Fruit fly (Drosophila melanogaster): ENCODE measurements around the gene CG15422.

CG15422 gene

dm6 chr2L:4030236-4030943 is 25.6 kb downstream of the CG15422 start (continued):
- TF ChIP-seq vri (GFP tag; optimal IDR thresholded peaks at IDR 0.05) (peak; percentile 13), CG6276 (GFP tag; optimal IDR thresholded peaks at IDR 0.05) (peak; percentile 95), fd59A (GFP tag; optimal IDR thresholded peaks at IDR 0.05) (peak; percentile 55), CG4318 (GFP tag; optimal IDR thresholded peaks at IDR 0.05) (peak; percentile 96), Met (GFP tag; optimal IDR thresholded peaks at IDR 0.05) (peak; percentile 33), Sox15 (GFP tag; optimal IDR thresholded peaks at IDR 0.05) (no peak), CG6163 (GFP tag; IDR thresholded peaks at IDR 0.05) (peak; percentile 97), Ets21C (GFP tag; optimal IDR thresholded peaks at IDR 0.05) (peak; percentile 27), CG31627 (GFP tag; optimal IDR thresholded peaks at IDR 0.05) (peak; percentile 40), CG10631 (GFP tag; optimal IDR thresholded peaks at IDR 0.05) (peak; percentile 87), Eip93F (GFP tag; optimal IDR thresholded peaks at IDR 0.05) (no peak), CG1621 (tag; optimal IDR thresholded peaks at IDR 0.05) (peak; percentile 40), Sox102F (GFP tag; optimal IDR thresholded peaks at IDR 0.05) (peak; percentile 20), Hr4 (GFP tag; optimal IDR thresholded peaks at IDR 0.05) (peak; percentile 98), CG6854 (GFP tag; optimal IDR thresholded peaks at IDR 0.05) (peak; percentile 37), fd85E (GFP tag; optimal IDR thresholded peaks at IDR 0.05) (no peak), CG8319 (GFP tag; optimal IDR thresholded peaks at IDR 0.05) (peak; percentile 14), eg (GFP tag; IDR thresholded peaks at IDR 0.05) (peak; percentile 98), Ets96B (tag; optimal IDR thresholded peaks at IDR 0.05) (peak; percentile 72), Eip75B (GFP tag; optimal IDR thresholded peaks at IDR 0.05) (peak; percentile 45), CG11902 (GFP tag; optimal IDR thresholded peaks at IDR 0.05) (no peak), Hr39 (GFP tag; optimal IDR thresholded peaks at IDR 0.05) (peak; percentile 61)

- TF ChIP-seq CG8119 (GFP tag; IDR thresholded peaks at IDR 0.05), result no peak
- no peak for TF ChIP-seq fd85E (GFP tag; optimal IDR thresholded peaks at IDR 0.05)
- no peak for TF ChIP-seq Met (GFP tag; optimal IDR thresholded peaks at IDR 0.05)
- TF ChIP-seq Sox14 (GFP tag; optimal IDR thresholded peaks at IDR 0.05), result peak; percentile 27
- peak; percentile 16 for TF ChIP-seq CG6808 (GFP tag; optimal IDR thresholded peaks at IDR 0.05)
- no peak for TF ChIP-seq CG10669 (GFP tag; optimal IDR thresholded peaks at IDR 0.05)
- TF ChIP-seq fkh (GFP tag; optimal IDR thresholded peaks at IDR 0.05), result peak; percentile 78
- peak; percentile 12; the same call in 1 of the 3 replicates for TF ChIP-seq eg (GFP tag; IDR thresholded peaks at IDR 0.05)
- TF ChIP-seq CG11294 (GFP tag; IDR thresholded peaks at IDR 0.05), result no peak
- peak; percentile 37 for TF ChIP-seq Eip75B (GFP tag; optimal IDR thresholded peaks at IDR 0.05)
- no peak for TF ChIP-seq CG6276 (GFP tag; optimal IDR thresholded peaks at IDR 0.05)
- TF ChIP-seq CG6163 (GFP tag; IDR thresholded peaks at IDR 0.05), result peak; percentile 58; the same call in 2 of the 3 replicates
- TF ChIP-seq net (GFP tag; optimal IDR thresholded peaks at IDR 0.05), result no peak
- peak; percentile 20 for TF ChIP-seq Eip78C (GFP tag)
- TF ChIP-seq CG8632 (GFP tag; optimal IDR thresholded peaks at IDR 0.05), result no peak
- TF ChIP-seq salr (GFP tag; optimal IDR thresholded peaks at IDR 0.05), result no peak
- TF ChIP-seq svp (GFP tag), result peak; percentile 70
These were observed 26.7 kb downstream of the CG15422 start, which contains the start of gene ed for dm6 chr2L:4031203-4032096. TSS of gene ed (plus strand) at chr2L:4031377.

- no peak for TF ChIP-seq CG11902 (GFP tag; optimal IDR thresholded peaks at IDR 0.05)
These were observed 29.5 kb downstream of the CG15422 start for dm6 chr2L:4034300-4034699.

dm6 chr2L:4036306-4036705 is 31.5 kb downstream of the CG15422 start:
- TF ChIP-seq CG15336 (GFP tag; IDR thresholded peaks at IDR 0.05) (no peak), CG6163 (GFP tag; IDR thresholded peaks at IDR 0.05) (no peak), achi (GFP tag; optimal IDR thresholded peaks at IDR 0.05) (no peak), CG6276 (GFP tag; optimal IDR thresholded peaks at IDR 0.05) (no peak), CG32006 (GFP tag; optimal IDR thresholded peaks at IDR 0.05) (no peak), CG34406 (GFP tag; optimal IDR thresholded peaks at IDR 0.05) (no peak), Lpt (GFP tag; optimal IDR thresholded peaks at IDR 0.05) (no peak), Hr4 (GFP tag; optimal IDR thresholded peaks at IDR 0.05) (no peak), pdm3 (GFP tag; optimal IDR thresholded peaks at IDR 0.05) (no peak), Gug (GFP tag; IDR thresholded peaks at IDR 0.05) (no peak), eg (GFP tag; IDR thresholded peaks at IDR 0.05) (no peak), cyc (GFP tag; optimal IDR thresholded peaks at IDR 0.05) (no peak), CG8632 (GFP tag; optimal IDR thresholded peaks at IDR 0.05) (no peak), spab (GFP tag; optimal IDR thresholded peaks at IDR 0.05) (no peak), CG3919 (GFP tag; optimal IDR thresholded peaks at IDR 0.05) (no peak), vri (GFP tag; optimal IDR thresholded peaks at IDR 0.05) (no peak), CG11762 (GFP tag; optimal IDR thresholded peaks at IDR 0.05; ENCODE audit: insufficient read depth) (no peak), Sox102F (GFP tag; optimal IDR thresholded peaks at IDR 0.05) (no peak)

Measured in whole organism, prepupa.